Worm (Caenorhabditis elegans): ENCODE results near the gene metl-13.
"Not testable (repeated sequence)": the region's sequence is repeated elsewhere in the genome, so short reads cannot be mapped to it uniquely, and the experiment has no call there.

The metl-13 gene

ce11 chrIV:6588080-6588613 is 46.7 kb upstream of the metl-13 start (continued):
- TF ChIP-seq lin-26 (GFP tag; IDR thresholded peaks at IDR 0.05) (0 out of 2 replicates have a peak, but pooled peaks have one; percentile 51), mel-28 (tag; optimal IDR thresholded peaks at IDR 0.05; ENCODE audit: borderline replicate concordance) (no peak), him-1 (tag; optimal IDR thresholded peaks at IDR 0.05) (no peak), hlh-26 (GFP tag; conservative IDR thresholded peaks at IDR 0.05) (no peak), xnd-1 (tag; optimal IDR thresholded peaks at IDR 0.05) (no peak), dpff-1 (tag; optimal IDR thresholded peaks at IDR 0.05) (peak; percentile 14)

DNA sequence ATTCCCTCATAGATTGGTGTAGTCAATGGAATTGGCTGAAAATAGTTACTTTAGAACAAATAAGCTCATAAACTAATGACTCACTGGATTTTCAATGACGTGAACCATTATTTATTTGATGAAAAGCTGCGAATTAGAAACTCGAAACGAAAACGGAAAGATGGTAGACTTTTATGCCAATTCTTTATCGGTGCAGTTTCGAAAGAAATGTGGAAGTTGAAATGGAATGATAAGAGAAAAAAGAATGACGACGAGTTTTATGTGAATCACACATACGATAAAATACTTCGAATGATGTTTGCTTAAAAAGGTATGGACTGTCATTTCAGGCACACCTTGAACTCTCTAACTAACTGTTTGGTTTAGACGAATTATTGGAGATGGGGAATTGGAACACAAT is 44.9 kb upstream of the metl-13 start, which contains the start of the genes lec-11 and irld-7:
Gene lec-11, minus strand, starts transcription at position 126 of the 400 bp plus-strand sequence.
Gene irld-7, plus strand, starts transcription at position 332 of the 400 bp plus-strand sequence.
- TF ChIP-seq nhr-80 (tag; optimal IDR thresholded peaks at IDR 0.05), result peak; percentile 69
- TF ChIP-seq F23B12.7 (tag; optimal IDR thresholded peaks at IDR 0.05; ENCODE audit: insufficient read depth), result no peak

ce11 chrIV:6591010-6591746 is 43.7 kb upstream of the metl-13 start, which contains the start of the genes nspb-1 and nspb-2:
Gene nspb-1, minus strand, starts transcription at chrIV:6591110.
Gene nspb-2, plus strand, starts transcription at chrIV:6591696.
- not testable (repeated sequence) for TF ChIP-seq C06A6.2 (GFP tag; conservative IDR thresholded peaks at IDR 0.05); madf-8 (GFP tag; conservative IDR thresholded peaks at IDR 0.05); tbx-9 (tag; optimal IDR thresholded peaks at IDR 0.05; ENCODE audit: borderline replicate concordance)

DNA sequence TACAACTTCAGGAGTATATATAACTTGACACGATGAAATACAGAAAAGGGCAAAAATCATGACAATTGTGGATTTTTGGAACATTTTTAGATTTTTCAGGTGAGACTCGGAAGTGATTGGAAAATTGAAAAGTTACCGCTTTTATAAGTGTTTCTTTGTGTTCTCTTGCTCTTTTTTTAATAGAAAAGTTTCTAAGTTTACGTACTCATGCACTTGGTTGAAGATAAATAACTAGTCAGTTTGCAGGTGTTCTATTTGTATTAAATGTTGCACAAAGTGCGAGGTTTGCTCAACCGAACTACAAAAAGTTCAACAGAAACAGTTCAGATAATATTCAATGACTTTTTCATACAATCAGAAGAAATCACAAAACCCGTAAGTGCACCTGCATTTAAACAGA is 40.0 kb upstream of the metl-13 start, which contains the start of gene nspb-3:
Gene nspb-3, minus strand, starts transcription at position 101 of the 400 bp plus-strand sequence.
- not testable (repeated sequence) for TF ChIP-seq snpc-1.3 (tag; optimal IDR thresholded peaks at IDR 0.05; ENCODE audit: insufficient read depth); B0336.3 (GFP tag; IDR thresholded peaks at IDR 0.05); bed-1 (GFP tag; IDR thresholded peaks at IDR 0.05)

DNA sequence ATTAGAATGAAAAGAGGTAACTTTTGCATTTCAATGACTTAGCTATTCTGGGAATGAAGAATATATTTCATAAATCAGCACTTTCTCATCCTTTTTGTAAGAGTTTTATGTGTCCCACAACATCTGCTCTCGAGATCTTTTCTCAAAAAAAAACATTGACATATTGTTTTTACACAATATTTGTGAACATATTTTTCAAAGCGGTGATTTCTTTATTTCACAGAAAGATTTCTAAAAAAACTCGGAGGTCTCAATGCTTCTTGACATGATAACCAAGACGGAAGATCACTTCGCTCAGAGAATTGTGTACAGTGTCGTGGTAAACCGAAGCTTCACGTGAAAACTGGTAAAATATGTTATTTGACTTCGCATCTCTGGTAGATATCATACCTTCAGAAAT is 39.0 kb upstream of the metl-13 start, which contains the start of gene F38A5.22:
Gene F38A5.22, minus strand, starts transcription at position 29 of the 400 bp plus-strand sequence.
- TF ChIP-seq repo-1 (tag; optimal IDR thresholded peaks at IDR 0.05), result no peak
- TF ChIP-seq cebp-2 (GFP tag; IDR thresholded peaks at IDR 0.05), result no peak
- TF ChIP-seq hmg-20 (GFP tag; IDR thresholded peaks at IDR 0.05), result no peak
- TF ChIP-seq ztf-3 (GFP tag; optimal IDR thresholded peaks at IDR 0.05), result no peak
- TF ChIP-seq ceh-58 (GFP tag; IDR thresholded peaks at IDR 0.05), result no peak
- no peak for TF ChIP-seq ZK185.1 (tag; optimal IDR thresholded peaks at IDR 0.05; ENCODE audit: poor library complexity, severe bottlenecking)
- no peak for TF ChIP-seq rpc-1 (optimal IDR thresholded peaks at IDR 0.05)
- TF ChIP-seq rpc-1 (tag; optimal IDR thresholded peaks at IDR 0.05), result no peak
- no peak for TF ChIP-seq snpc-1.1 (tag; optimal IDR thresholded peaks at IDR 0.05; ENCODE audit: insufficient read depth)
- no peak for TF ChIP-seq ztf-6 (GFP tag; IDR thresholded peaks at IDR 0.05)
- TF ChIP-seq ztf-22 (GFP tag; optimal IDR thresholded peaks at IDR 0.05), result no peak
- no peak for TF ChIP-seq tlf-1 (GFP tag; optimal IDR thresholded peaks at IDR 0.05)
- no peak for TF ChIP-seq rcor-1 (GFP tag; IDR thresholded peaks at IDR 0.05)
- TF ChIP-seq ztf-25 (GFP tag; IDR thresholded peaks at IDR 0.05), result no peak

DNA sequence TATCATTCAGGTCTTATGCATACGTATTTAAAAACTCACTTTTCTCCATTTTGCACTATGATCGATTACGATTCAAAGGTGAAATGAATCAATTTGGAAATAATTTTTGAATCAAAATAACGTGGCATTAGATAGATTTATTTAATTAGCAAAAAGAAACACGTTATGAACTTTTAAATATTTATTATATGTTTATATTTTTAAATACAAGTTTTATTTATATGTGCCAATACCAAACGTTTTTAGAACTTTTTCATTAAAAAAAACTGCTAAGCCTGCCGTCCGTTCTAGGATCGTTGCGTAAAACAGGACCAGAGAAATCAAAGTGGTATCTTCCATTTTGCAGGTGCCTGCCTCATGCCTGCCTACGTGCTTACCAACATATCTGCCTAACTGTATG is 37.6 kb upstream of the metl-13 start, which contains the start of gene F38A5.6:
Gene F38A5.6, minus strand, starts transcription at position 101 of the 400 bp plus-strand sequence.
- TF ChIP-seq lsy-27 (tag; optimal IDR thresholded peaks at IDR 0.05; ENCODE audit: borderline replicate concordance, insufficient read depth) (no peak), fkh-3 (tag; optimal IDR thresholded peaks at IDR 0.05) (no peak), sptf-2 (GFP tag; optimal IDR thresholded peaks at IDR 0.05) (no peak)

Data from whole organism, young adult.